Fruit fly (Drosophila melanogaster) S2 (cell line): ENCODE results near the gene Rpp30.

Experiments
- CG8478 ChIP-seq: fragments of >200 bp; optimal IDR thresholded peaks from 2 replicates; lab custom pipeline; 2018
- CTCF ChIP-seq, 2 experiments: fragments of >200 bp; optimal IDR thresholded peaks; 2 replicates each; lab custom pipeline; 2018

dm6 chr2L:271553-271952, 19.4 kb upstream of the Rpp30 start, which contains the start of gene Dus1:
- TF ChIP-seq CG8478 (lab: Kevin White, UChicago) (no peak), CTCF (optimal IDR thresholded peaks at IDR 0.05; lab: Kevin White, UChicago) (no peak)
